Worm (Caenorhabditis elegans): ENCODE measurements around the gene K09H11.4.

- no peak for TF ChIP-seq hlh-12 (tag; optimal IDR thresholded peaks at IDR 0.05)
- no peak for TF ChIP-seq unc-130 (GFP tag; optimal IDR thresholded peaks at IDR 0.05)
- TF ChIP-seq snpc-4 (GFP tag; optimal IDR thresholded peaks at IDR 0.05) = no peak
- no peak for TF ChIP-seq snpc-4 (tag; optimal IDR thresholded peaks at IDR 0.05)
- no peak for TF ChIP-seq Y53G8AR.9 (GFP tag; conservative IDR thresholded peaks at IDR 0.05)
- TF ChIP-seq ztf-6 (GFP tag; IDR thresholded peaks at IDR 0.05) = no peak
- TF ChIP-seq ama-1 (optimal IDR thresholded peaks at IDR 0.05) = no peak
- TF ChIP-seq ama-1 (GFP tag; optimal IDR thresholded peaks at IDR 0.05) = no peak
Measured at ce11 chrV:5704467-5704866, 21.9 kb downstream of the K09H11.4 start.

Measured in whole organism, young adult.